Worm (Caenorhabditis elegans): ENCODE data around the gene qui-1.
"Not testable (repeated sequence)": the region's sequence is repeated elsewhere in the genome, so short reads cannot be mapped to it uniquely, and the experiment has no call there.

The qui-1 gene

DNA sequence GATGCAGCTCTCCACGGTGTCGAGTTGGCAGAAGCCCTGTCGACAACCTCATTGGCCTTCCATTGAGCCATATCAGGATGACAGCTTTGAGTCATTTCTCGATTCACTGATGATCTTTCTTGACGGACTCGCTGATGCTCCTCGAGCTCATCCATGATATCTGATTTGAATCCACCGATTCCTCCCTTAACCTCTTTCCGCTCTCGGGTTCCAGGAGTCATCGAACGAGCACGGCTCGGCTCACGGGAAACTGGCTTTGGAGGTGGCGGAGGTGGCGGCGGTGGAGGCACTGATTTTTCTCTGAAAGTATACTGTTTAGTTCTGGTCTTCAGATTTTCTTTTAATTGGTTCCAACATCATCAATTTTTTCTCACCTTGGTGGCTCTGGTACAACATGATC lies 2.6 kb upstream of the qui-1 start:
- TF ChIP-seq zfh-2 (GFP tag; conservative IDR thresholded peaks at IDR 0.05) (peak; percentile 65; the same call in 1 of the 2 replicates), lin-40 (tag; optimal IDR thresholded peaks at IDR 0.05) (no peak)

DNA sequence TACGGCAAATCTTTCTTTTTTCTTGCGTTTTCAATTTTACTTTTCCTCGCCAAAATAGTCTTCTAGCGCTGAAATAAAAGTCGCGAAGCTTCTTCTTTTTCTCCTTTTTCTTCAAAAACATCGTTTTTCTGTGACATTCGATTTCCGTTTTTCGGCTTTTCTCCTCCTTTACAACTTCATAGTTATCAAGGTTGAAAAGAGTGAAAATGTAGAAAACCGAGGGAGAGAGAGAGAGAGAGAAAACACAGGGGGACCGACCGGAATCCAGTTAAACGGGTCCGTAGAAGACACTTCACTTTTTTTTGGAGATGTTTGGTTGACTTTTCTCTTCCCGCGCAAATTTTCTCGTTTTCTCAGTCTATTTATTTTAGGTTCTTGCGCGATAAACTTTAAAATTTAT lies 2.6 kb downstream of the qui-1 start:
- TF ChIP-seq Y95B8A.8 (GFP tag; IDR thresholded peaks at IDR 0.05) (no peak), egrh-3 (GFP tag; IDR thresholded peaks at IDR 0.05) (no peak), rcor-1 (GFP tag; IDR thresholded peaks at IDR 0.05) (no peak), D2030.7 (GFP tag; IDR thresholded peaks at IDR 0.05) (no peak), hsf-1 (GFP tag; IDR thresholded peaks at IDR 0.05) (no peak)

DNA sequence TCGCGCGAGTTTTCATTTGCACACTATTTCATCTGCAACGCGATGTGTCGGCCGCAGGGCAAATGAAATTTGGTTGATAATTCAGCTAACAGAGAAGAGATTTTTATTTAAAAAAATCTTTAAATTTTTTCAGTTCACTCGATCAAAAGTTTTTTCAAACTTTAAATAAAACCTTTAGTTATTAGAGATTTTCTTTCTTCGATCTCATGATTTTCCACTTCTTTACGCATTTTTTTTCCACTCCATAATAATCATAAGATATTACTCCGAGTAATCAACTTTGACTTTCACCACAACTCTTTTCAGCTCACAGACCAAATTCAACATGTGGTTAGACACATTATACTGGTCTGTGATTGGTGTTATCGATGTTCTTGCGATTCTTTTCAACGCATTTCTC lies 13.1 kb downstream of the qui-1 start, which contains the start of gene srd-10:
TSS of gene srd-10 (plus strand) at position 301 of the 400 bp plus-strand sequence.
- TF ChIP-seq mel-28 (tag; optimal IDR thresholded peaks at IDR 0.05; ENCODE audit: borderline replicate concordance) (no peak), nfyb-1 (GFP tag; IDR thresholded peaks at IDR 0.05) (no peak), lin-40 (tag; optimal IDR thresholded peaks at IDR 0.05) (no peak), lin-35 (GFP tag; optimal IDR thresholded peaks at IDR 0.05) (no peak), D2030.7 (GFP tag; IDR thresholded peaks at IDR 0.05) (no peak), B0035.1 (tag; optimal IDR thresholded peaks at IDR 0.05) (no peak), tbp1 (GFP tag; optimal IDR thresholded peaks at IDR 0.05) (no peak), ceh-79 (tag; optimal IDR thresholded peaks at IDR 0.05) (no peak), F23B12.7 (tag; optimal IDR thresholded peaks at IDR 0.05; ENCODE audit: insufficient read depth) (no peak), efl-1 (GFP tag; optimal IDR thresholded peaks at IDR 0.05) (no peak), Y95B8A.8 (GFP tag; IDR thresholded peaks at IDR 0.05) (no peak), fkh-3 (tag; optimal IDR thresholded peaks at IDR 0.05) (no peak), Y56A3A.18 (GFP tag; IDR thresholded peaks at IDR 0.05) (no peak), F37B4.10 (GFP tag; IDR thresholded peaks at IDR 0.05) (no peak)

DNA sequence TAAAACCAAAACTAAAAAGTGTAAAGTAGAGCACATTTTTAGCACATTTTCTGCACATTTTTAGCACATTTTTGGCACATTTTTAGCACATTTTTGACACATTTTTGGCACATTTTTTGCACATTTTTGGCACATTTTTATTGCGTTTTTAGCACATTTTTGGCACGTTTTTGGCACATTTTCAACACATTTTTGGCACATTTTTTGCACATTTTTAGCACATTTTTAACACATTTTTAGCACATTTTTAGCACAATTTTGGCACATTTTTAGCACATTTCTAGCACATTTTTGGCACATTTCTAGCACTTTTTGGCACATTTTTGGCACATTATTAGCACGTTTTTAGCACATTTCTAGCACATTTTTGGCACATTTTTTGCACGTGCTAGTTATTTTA lies 14.0 kb downstream of the qui-1 start:
- TF ChIP-seq tlf-1 (GFP tag; optimal IDR thresholded peaks at IDR 0.05) (no peak), atf-7 (tag; optimal IDR thresholded peaks at IDR 0.05) (no peak), sdz-38 (tag; optimal IDR thresholded peaks at IDR 0.05) (no peak), ztf-22 (GFP tag; optimal IDR thresholded peaks at IDR 0.05) (no peak), F52B5.7 (tag; optimal IDR thresholded peaks at IDR 0.05) (no peak), aptf-2 (GFP tag; conservative IDR thresholded peaks at IDR 0.05) (no peak), B0261.1 (tag; optimal IDR thresholded peaks at IDR 0.05) (no peak)

DNA sequence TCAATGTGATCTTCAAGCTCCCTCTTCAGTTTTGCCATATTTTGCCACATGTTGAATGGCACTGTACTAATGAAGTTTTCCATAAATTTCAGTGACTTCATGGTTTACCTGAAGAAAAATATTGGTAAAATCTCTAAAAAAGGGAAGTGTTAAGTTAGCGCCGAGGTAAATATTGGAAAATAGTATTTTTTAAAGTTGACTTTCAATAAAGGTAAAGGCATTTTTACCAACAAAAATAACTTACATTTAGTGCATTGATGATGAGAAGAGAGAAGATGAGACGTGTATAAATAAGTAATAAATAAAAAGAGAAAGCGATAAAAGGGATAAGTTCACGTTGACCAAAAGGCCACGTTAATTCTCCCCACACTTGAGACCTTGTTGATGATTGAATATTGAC lies 16.5 kb downstream of the qui-1 start, which contains the start of gene Y45F10B.8:
TSS of gene Y45F10B.8 (minus strand) at position 101 of the 400 bp plus-strand sequence.
- not testable (repeated sequence) for TF ChIP-seq unc-130 (GFP tag; optimal IDR thresholded peaks at IDR 0.05); ets-4 (GFP tag; optimal IDR thresholded peaks at IDR 0.05); Y79H2A.3 (GFP tag; conservative IDR thresholded peaks at IDR 0.05)

DNA sequence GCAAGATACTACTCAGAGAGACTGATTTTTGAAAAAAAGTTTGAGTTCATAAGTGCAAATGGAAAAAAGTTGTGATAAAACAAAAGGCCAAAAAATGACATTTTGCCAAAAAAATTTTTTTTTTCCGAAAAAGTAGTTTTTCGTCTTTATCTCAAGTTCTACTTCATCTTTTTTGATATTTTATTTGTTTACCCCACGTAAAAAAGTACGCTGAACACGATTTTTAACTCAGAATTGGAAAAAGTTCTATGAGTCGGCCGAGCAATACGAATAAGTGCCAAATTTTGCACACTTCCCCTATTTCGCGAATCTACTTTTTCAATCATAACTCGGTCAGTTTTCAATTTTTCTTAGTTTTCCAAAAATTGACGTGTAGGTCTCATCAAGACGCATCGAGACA lies 17.3 kb downstream of the qui-1 start, which contains the start of gene sru-16:
TSS of gene sru-16 (plus strand) at position 301 of the 400 bp plus-strand sequence.
- TF ChIP-seq dpl-1 (GFP tag; optimal IDR thresholded peaks at IDR 0.05); snpc-4 (GFP tag; optimal IDR thresholded peaks at IDR 0.05); snpc-4 (tag; optimal IDR thresholded peaks at IDR 0.05); lsy-27 (tag; optimal IDR thresholded peaks at IDR 0.05; ENCODE audit: borderline replicate concordance, insufficient read depth): not testable (repeated sequence)
